Fruit fly (Drosophila melanogaster) whole organism, adult: Measurements from ENCODE around the gene CG7806.

Source experiments
- CG12768 ChIP-seq: fragments of 200-800 bp; sonication (Bioruptor generic); optimal IDR thresholded peaks from 2 replicates; lab custom pipeline; 2017; ENCODE audit warnings: missing biosample characterization, missing genetic modification characterization, mild to moderate bottlenecking, moderate library complexity, missing genetic modification reagents
- CG14711 ChIP-seq: fragments of 200-800 bp; sonication (Bioruptor generic); optimal IDR thresholded peaks from 2 replicates; lab custom pipeline; 2018; ENCODE audit warnings: missing biosample characterization, mild to moderate bottlenecking, missing genetic modification characterization, moderate library complexity
- CG33017 ChIP-seq: fragments of 200-800 bp; sonication (Bioruptor generic); optimal IDR thresholded peaks from 2 replicates; lab custom pipeline; 2018; ENCODE audit warnings: missing biosample characterization, mild to moderate bottlenecking, missing genetic modification characterization, moderate library complexity
- CG7045 ChIP-seq: fragments of 200-800 bp; sonication (Bioruptor generic); optimal IDR thresholded peaks from 2 replicates; lab custom pipeline; 2017; ENCODE audit warnings: missing biosample characterization, mild to moderate bottlenecking, missing genetic modification characterization
- kay ChIP-seq: fragments of 200-800 bp; sonication (Bioruptor generic); peaks from one replicate; lab custom pipeline; 2016; ENCODE audit warnings: missing biosample characterization, missing genetic modification characterization, borderline replicate concordance
- ovo ChIP-seq: fragments of 200-800 bp; sonication (Bioruptor generic); optimal IDR thresholded peaks from 2 replicates; lab custom pipeline; 2016; ENCODE audit warnings: missing biosample characterization, missing genetic modification characterization
- pad ChIP-seq: fragments of 200-800 bp; sonication (Bioruptor generic); optimal IDR thresholded peaks from 3 replicates; lab custom pipeline; 2017; ENCODE audit warnings: missing biosample characterization, missing genetic modification characterization, mild to moderate bottlenecking, moderate library complexity, missing genetic modification reagents

dm6 chr2L:8276880-8277279 lies 34.3 kb upstream of the CG7806 start:
- TF ChIP-seq CG12768 (GFP tag; lab: Kevin White, UChicago) (no peak), ovo (GFP tag; lab: Kevin White, UChicago) (no peak), pad (GFP tag; lab: Kevin White, UChicago) (no peak), CG14711 (tag; lab: Kevin White, UChicago) (peak; percentile 42), kay (GFP tag; lab: Kevin White, UChicago) (no peak), CG33017 (tag; lab: Kevin White, UChicago) (no peak), CG7045 (no peak)
